Fruit fly (Drosophila melanogaster) S2 (cell line): ENCODE data around the gene CG17633.

ENCODE experiments used
- CG8478 ChIP-seq: fragments of >200 bp; optimal IDR thresholded peaks from 2 replicates; lab custom pipeline; 2018
- CTCF ChIP-seq, 2 experiments: fragments of >200 bp; optimal IDR thresholded peaks; 2 replicates each; lab custom pipeline; 2018

Gene CG17633

dm6 chr2L:9790535-9790992 lies 21.7 kb downstream of the CG17633 start, which contains the start of gene CG4036:
CG4036 (plus strand) TSS chr2L:9790882.
- TF ChIP-seq CTCF (optimal IDR thresholded peaks at IDR 0.05; lab: Kevin White, UChicago) (no peak), CG8478 (lab: Kevin White, UChicago) (no peak)

- TF ChIP-seq CTCF (optimal IDR thresholded peaks at IDR 0.05; lab: Kevin White, UChicago) (no peak), CG8478 (lab: Kevin White, UChicago) (no peak)
Observed at dm6 chr2L:9792945-9793344, 24.1 kb downstream of the CG17633 start, which contains the start of gene CG13123. CG13123 (minus strand) TSS chr2L:9793107.
